Worm (Caenorhabditis elegans) whole organism, L2 larva: Measurements from ENCODE around the gene C06E1.9.

Experiments used
- fos-1 ChIP-seq: fragments of 150-350 bp; optimal IDR thresholded peaks from 2 replicates; lab custom pipeline; 2014; ENCODE audit warnings: missing biosample characterization, missing genetic modification characterization
- lin-39 ChIP-seq: fragments of 150-350 bp; optimal IDR thresholded peaks from 2 replicates; lab custom pipeline; 2014; ENCODE audit warnings: missing biosample characterization, missing genetic modification reagents, missing genetic modification characterization
- mdl-1 ChIP-seq, 2 experiments: fragments of 150-350 bp in 1 of 2; sonication (generic microtip) in 1 of 2; optimal IDR thresholded peaks; 2 replicates each; lab custom pipeline; 2017; ENCODE audit warnings: missing biosample characterization in 2 of 2, missing genetic modification characterization in 2 of 2
- nhr-11 ChIP-seq: fragments of 150-350 bp; optimal IDR thresholded peaks from 2 replicates; lab custom pipeline; 2014; ENCODE audit warnings: missing biosample characterization, missing genetic modification characterization
- nhr-12 ChIP-seq: fragments of 150-350 bp; optimal IDR thresholded peaks from 2 replicates; lab custom pipeline; 2014; ENCODE audit warnings: missing biosample characterization, missing genetic modification characterization
- nhr-23 ChIP-seq: fragments of 150-350 bp; optimal IDR thresholded peaks from 2 replicates; lab custom pipeline; 2014; ENCODE audit warnings: missing biosample characterization, missing genetic modification reagents, missing genetic modification characterization
- nhr-77 ChIP-seq: fragments of 150-350 bp; optimal IDR thresholded peaks from 2 replicates; lab custom pipeline; 2014; ENCODE audit warnings: missing biosample characterization, missing genetic modification characterization
- snpc-4 ChIP-seq: fragments of 150-350 bp; optimal IDR thresholded peaks from 2 replicates; lab custom pipeline; 2014; ENCODE audit warnings: missing biosample characterization, missing genetic modification characterization
- unc-39 ChIP-seq: fragments of 150-350 bp; optimal IDR thresholded peaks from 2 replicates; lab custom pipeline; 2014; ENCODE audit warnings: missing biosample characterization, missing genetic modification characterization
- zag-1 ChIP-seq: fragments of 150-350 bp; optimal IDR thresholded peaks from 2 replicates; lab custom pipeline; 2014; ENCODE audit warnings: missing biosample characterization, missing genetic modification characterization
- ztf-11 ChIP-seq: sonication (generic microtip); optimal IDR thresholded peaks from 2 replicates; lab custom pipeline; 2017; ENCODE audit warnings: missing biosample characterization, missing genetic modification characterization

DNA sequence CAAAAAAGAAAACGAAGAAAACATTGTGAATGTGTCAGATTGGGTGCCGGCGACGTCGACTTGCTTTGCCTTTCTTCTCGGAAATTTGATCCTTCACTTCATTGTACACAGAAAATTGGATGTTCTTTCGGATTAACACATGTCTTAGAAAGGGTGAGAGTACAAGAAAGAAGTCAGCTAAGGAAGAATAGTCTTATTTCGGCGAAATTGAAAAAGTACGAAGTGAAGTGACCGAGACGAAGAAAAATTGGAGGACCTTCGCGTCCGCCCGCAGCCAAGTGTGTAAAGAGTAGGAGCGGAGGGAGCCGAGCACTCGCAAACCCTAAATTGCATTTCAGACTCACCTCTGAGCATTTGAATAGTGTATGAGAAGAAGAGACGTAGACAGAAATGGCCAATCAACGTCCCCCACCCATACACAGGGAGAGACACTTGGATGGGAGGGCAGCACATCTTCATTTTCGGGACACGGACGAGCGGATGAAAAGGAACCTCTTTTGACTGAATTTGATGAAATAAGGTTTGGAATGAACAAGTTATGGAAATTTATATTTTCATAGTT, 20.9 kb downstream of the C06E1.9 start, which contains the start of gene glr-1:
- no peak for TF ChIP-seq fos-1 (tag; lab: Kevin White, UChicago)
- TF ChIP-seq unc-39 = no peak
- no peak for TF ChIP-seq nhr-11 (tag; lab: Kevin White, UChicago)
- no peak for TF ChIP-seq ztf-11 (tag; lab: Kevin White, UChicago)
- TF ChIP-seq nhr-23 (tag; lab: Kevin White, UChicago) = no peak
- TF ChIP-seq lin-39 (tag; lab: Kevin White, UChicago) = no peak
- TF ChIP-seq snpc-4 = no peak
- no peak for TF ChIP-seq nhr-77 (tag; lab: Kevin White, UChicago)
- TF ChIP-seq zag-1 = no peak
- no peak for TF ChIP-seq mdl-1 (tag; optimal IDR thresholded peaks at IDR 0.05; lab: Kevin White, UChicago)
- no peak for TF ChIP-seq nhr-12 (tag; lab: Kevin White, UChicago)
